Fruit fly (Drosophila melanogaster) whole organism, embryonic: ENCODE measurements around the gene tHMG1.

Experiments used
- Adf1 ChIP-seq: fragments of 200-800 bp; sonication (Bioruptor generic); IDR thresholded peaks from 2 replicates; pipeline ENCODE4 v1.3.6; 2022; ENCODE audit warnings: missing biosample characterization, missing genetic modification characterization
- Aef1 ChIP-seq: fragments of 200-800 bp; sonication (Bioruptor generic); IDR thresholded peaks from 3 replicates; pipeline ENCODE4 v1.3.6; 2022; ENCODE audit warnings: missing biosample characterization, missing genetic modification characterization
- Antp ChIP-seq: fragments of 200-800 bp; sonication (Bioruptor generic); optimal IDR thresholded peaks from 3 replicates; lab custom pipeline; 2016; ENCODE audit warnings: missing biosample characterization, missing genetic modification characterization
- B-H2 ChIP-seq: fragments of 200-800 bp; sonication (Bioruptor generic); optimal IDR thresholded peaks from 2 replicates; lab custom pipeline; 2018; ENCODE audit warnings: missing biosample characterization, mild to moderate bottlenecking, missing genetic modification characterization
- Blimp-1 ChIP-seq: fragments of 200-800 bp; sonication (Bioruptor generic); optimal IDR thresholded peaks from 3 replicates; lab custom pipeline; 2018; ENCODE audit warnings: missing biosample characterization, missing genetic modification characterization, mild to moderate bottlenecking, moderate library complexity, missing genetic modification reagents
- BtbVII ChIP-seq: fragments of 200-800 bp; sonication (Bioruptor generic); optimal IDR thresholded peaks from 3 replicates; lab custom pipeline; 2017; ENCODE audit warnings: missing biosample characterization, mild to moderate bottlenecking, missing genetic modification characterization
- CG10274 ChIP-seq: fragments of 200-800 bp; sonication (Bioruptor generic); optimal IDR thresholded peaks from 3 replicates; lab custom pipeline; 2017; ENCODE audit warnings: missing biosample characterization, mild to moderate bottlenecking, missing genetic modification characterization
- CG12071 ChIP-seq: fragments of 200-800 bp; sonication (Bioruptor generic); optimal IDR thresholded peaks from 3 replicates; lab custom pipeline; 2018; ENCODE audit warnings: missing biosample characterization, mild to moderate bottlenecking, missing genetic modification characterization
- CG15073 ChIP-seq: fragments of 200-800 bp; sonication (Bioruptor generic); optimal IDR thresholded peaks from 2 replicates; lab custom pipeline; 2016; ENCODE audit warnings: missing biosample characterization, missing genetic modification characterization
- CG15514 ChIP-seq: fragments of 200-800 bp; sonication (Bioruptor generic); optimal IDR thresholded peaks from 3 replicates; lab custom pipeline; 2017; ENCODE audit warnings: missing biosample characterization, missing genetic modification characterization, mild to moderate bottlenecking, moderate library complexity, missing genetic modification reagents
- CG17612 ChIP-seq: fragments of 200-800 bp; sonication (Bioruptor generic); IDR thresholded peaks from 2 replicates; pipeline ENCODE4 v1.3.6; 2022; ENCODE audit warnings: missing biosample characterization, missing genetic modification characterization
- CG18599 ChIP-seq: fragments of 200-800 bp; sonication (Bioruptor generic); optimal IDR thresholded peaks from 3 replicates; lab custom pipeline; 2017; ENCODE audit warnings: missing biosample characterization, missing genetic modification characterization, mild to moderate bottlenecking, moderate library complexity, missing genetic modification reagents
- CG2120 ChIP-seq: fragments of 200-800 bp; sonication (Bioruptor generic); optimal IDR thresholded peaks from 3 replicates; lab custom pipeline; 2016; ENCODE audit warnings: missing biosample characterization, missing genetic modification characterization
- CG2202 ChIP-seq: fragments of 200-800 bp; sonication (Bioruptor generic); optimal IDR thresholded peaks from 2 replicates; lab custom pipeline; 2018; ENCODE audit warnings: missing biosample characterization, mild to moderate bottlenecking, missing genetic modification characterization
- CG2678 ChIP-seq: fragments of 200-800 bp; sonication (Bioruptor generic); optimal IDR thresholded peaks from 3 replicates; lab custom pipeline; 2019; ENCODE audit warnings: missing biosample characterization, mild to moderate bottlenecking, missing genetic modification characterization, moderate library complexity
- CG32767 ChIP-seq: fragments of 200-800 bp; sonication (Bioruptor generic); IDR thresholded peaks from 2 replicates; pipeline ENCODE4 v1.3.6; 2022; ENCODE audit warnings: missing biosample characterization, missing genetic modification characterization
- CG3281 ChIP-seq: fragments of 200-800 bp; sonication (Bioruptor generic); optimal IDR thresholded peaks from 3 replicates; lab custom pipeline; 2017; ENCODE audit warnings: missing biosample characterization, mild to moderate bottlenecking, missing genetic modification characterization
- CG42726 ChIP-seq: fragments of 200-800 bp; sonication (Bioruptor generic); IDR thresholded peaks from 2 replicates; pipeline ENCODE4 v1.3.6; 2022; ENCODE audit warnings: missing biosample characterization, missing genetic modification characterization; ENCODE audit not compliant: partially characterized antibody
- CG6683 ChIP-seq: fragments of 200-800 bp; sonication (Bioruptor generic); optimal IDR thresholded peaks from 2 replicates; lab custom pipeline; 2017; ENCODE audit warnings: missing biosample characterization, mild to moderate bottlenecking, missing genetic modification characterization, missing genetic modification reagents
- CG6765 ChIP-seq: fragments of 200-800 bp; sonication (Bioruptor generic); optimal IDR thresholded peaks from 3 replicates; lab custom pipeline; 2017; ENCODE audit warnings: missing biosample characterization, mild to moderate bottlenecking, missing genetic modification characterization
- CG7839 ChIP-seq: fragments of 200-800 bp; sonication (Bioruptor generic); optimal IDR thresholded peaks from 3 replicates; lab custom pipeline; 2018; ENCODE audit warnings: missing biosample characterization, mild to moderate bottlenecking, missing genetic modification characterization, moderate library complexity
- CG8290 ChIP-seq, 3 experiments: fragments of 200-800 bp; sonication (Bioruptor generic); optimal IDR thresholded peaks; 2 replicates each; lab custom pipeline; 2016 to 2019; ENCODE audit warnings: missing biosample characterization in 3 of 3, missing genetic modification characterization in 3 of 3, mild to moderate bottlenecking in 2 of 3, moderate library complexity in 1 of 3
- CG9727 ChIP-seq: fragments of 200-800 bp; sonication (Bioruptor generic); optimal IDR thresholded peaks from 3 replicates; lab custom pipeline; 2017; ENCODE audit warnings: missing biosample characterization, mild to moderate bottlenecking, missing genetic modification characterization
- Dad ChIP-seq: fragments of 200-800 bp; sonication (Bioruptor generic); optimal IDR thresholded peaks from 3 replicates; lab custom pipeline; 2016; ENCODE audit warnings: missing biosample characterization, missing genetic modification characterization
- Dbx ChIP-seq: fragments of 200-800 bp; sonication (Bioruptor generic); IDR thresholded peaks from 3 replicates; pipeline ENCODE4 v1.3.6; 2022; ENCODE audit warnings: missing biosample characterization, missing genetic modification characterization
- Fer1 ChIP-seq: fragments of 200-800 bp; sonication (Bioruptor generic); optimal IDR thresholded peaks from 2 replicates; lab custom pipeline; 2017; ENCODE audit warnings: missing biosample characterization, mild to moderate bottlenecking, missing genetic modification characterization
- Hand ChIP-seq: fragments of 200-800 bp; sonication (Bioruptor generic); optimal IDR thresholded peaks from 2 replicates; lab custom pipeline; 2017; ENCODE audit warnings: mild to moderate bottlenecking, missing biosample characterization, missing genetic modification reagents, missing genetic modification characterization
- Hmr ChIP-seq: fragments of 200-800 bp; sonication (Bioruptor generic); optimal IDR thresholded peaks from 3 replicates; lab custom pipeline; 2017; ENCODE audit warnings: mild to moderate bottlenecking, missing biosample characterization, missing genetic modification reagents, missing genetic modification characterization
- Mad ChIP-seq: fragments of 200-800 bp; sonication (Bioruptor generic); optimal IDR thresholded peaks from 2 replicates; lab custom pipeline; 2016; ENCODE audit warnings: missing biosample characterization, missing genetic modification characterization
- Med ChIP-seq: fragments of 200-800 bp; sonication (Bioruptor generic); peaks from one replicate; lab custom pipeline; 2016; ENCODE audit warnings: missing biosample characterization, missing genetic modification characterization, mild to moderate bottlenecking, inconsistent platforms, moderate library complexity
- Meics ChIP-seq: fragments of 200-800 bp; sonication (Bioruptor generic); optimal IDR thresholded peaks from 2 replicates; lab custom pipeline; 2017; ENCODE audit warnings: missing biosample characterization, mild to moderate bottlenecking, missing genetic modification characterization
- Oli ChIP-seq: fragments of 200-800 bp; sonication (Bioruptor generic); optimal IDR thresholded peaks from 2 replicates; lab custom pipeline; 2018; ENCODE audit warnings: missing biosample characterization, mild to moderate bottlenecking, missing genetic modification characterization, moderate library complexity
- Rfx ChIP-seq: fragments of 200-800 bp; sonication (Bioruptor generic); IDR thresholded peaks from 2 replicates; pipeline ENCODE4 v1.3.6; 2022; ENCODE audit warnings: missing biosample characterization, missing genetic modification characterization
- Rx ChIP-seq: fragments of 200-800 bp; sonication (Bioruptor generic); IDR thresholded peaks from 2 replicates; pipeline ENCODE4 v1.3.6; 2022; ENCODE audit warnings: missing biosample characterization, missing genetic modification characterization
- Sox100B ChIP-seq: fragments of 200-800 bp; sonication (Bioruptor generic); optimal IDR thresholded peaks from 3 replicates; lab custom pipeline; 2018; ENCODE audit warnings: missing biosample characterization, mild to moderate bottlenecking, missing genetic modification characterization
- ash1 ChIP-seq: fragments of 200-800 bp; sonication (Bioruptor generic); optimal IDR thresholded peaks from 2 replicates; lab custom pipeline; 2018; ENCODE audit warnings: missing biosample characterization, mild to moderate bottlenecking, missing genetic modification characterization
- gfzf ChIP-seq: fragments of 200-800 bp; sonication (Bioruptor generic); optimal IDR thresholded peaks from 2 replicates; lab custom pipeline; 2016; ENCODE audit warnings: missing biosample characterization, mild to moderate bottlenecking, missing genetic modification characterization, moderate library complexity
- hkb ChIP-seq, 2 experiments: fragments of 200-800 bp in 1 of 2; fragments of >200 bp in 1 of 2; sonication (Bioruptor generic) in 1 of 2; IDR thresholded peaks in 1 of 2; optimal IDR thresholded peaks in 1 of 2; 2 replicates each; pipeline versions ENCODE4 v1.3.6 to Lab custom; 2017 to 2022; ENCODE audit warnings: missing biosample characterization in 1 of 2, missing genetic modification characterization in 1 of 2
- ind ChIP-seq: fragments of 200-800 bp; sonication (Bioruptor generic); optimal IDR thresholded peaks from 3 replicates; lab custom pipeline; 2016; ENCODE audit warnings: missing biosample characterization, missing genetic modification characterization
- jigr1 ChIP-seq: fragments of 200-800 bp; sonication (Bioruptor generic); IDR thresholded peaks from 3 replicates; pipeline ENCODE4 v1.3.6; 2022; ENCODE audit warnings: missing biosample characterization, missing genetic modification characterization
- ken ChIP-seq: fragments of 200-800 bp; sonication (Bioruptor generic); IDR thresholded peaks from 3 replicates; pipeline ENCODE4 v1.3.6; 2022; ENCODE audit warnings: missing biosample characterization, missing genetic modification characterization
- lab ChIP-seq: fragments of 200-800 bp; sonication (Bioruptor generic); optimal IDR thresholded peaks from 3 replicates; lab custom pipeline; 2017; ENCODE audit warnings: missing biosample characterization, missing genetic modification characterization, mild to moderate bottlenecking, moderate library complexity, missing genetic modification reagents
- row ChIP-seq: fragments of 200-800 bp; sonication (Bioruptor generic); IDR thresholded peaks from 3 replicates; pipeline ENCODE4 v1.3.6; 2022; ENCODE audit warnings: missing biosample characterization, missing genetic modification characterization
- sens ChIP-seq: fragments of 200-800 bp; sonication (Bioruptor generic); peaks from one replicate; lab custom pipeline; 2016; ENCODE audit warnings: missing biosample characterization, missing genetic modification characterization
- sisA ChIP-seq: fragments of 200-800 bp; sonication (Bioruptor generic); IDR thresholded peaks from 2 replicates; pipeline ENCODE4 v1.3.6; 2022; ENCODE audit warnings: missing biosample characterization, missing genetic modification characterization
- slp2 ChIP-seq: fragments of 200-800 bp; sonication (Bioruptor generic); optimal IDR thresholded peaks from 2 replicates; lab custom pipeline; 2016; ENCODE audit warnings: missing biosample characterization, missing genetic modification characterization
- sug ChIP-seq: fragments of 200-800 bp; optimal IDR thresholded peaks from 2 replicates; lab custom pipeline; 2019; ENCODE audit warnings: missing biosample characterization, mild to moderate bottlenecking, missing genetic modification characterization, moderate library complexity
- vvl ChIP-seq: fragments of 200-800 bp; sonication (Bioruptor generic); IDR thresholded peaks from 2 replicates; pipeline ENCODE4 v1.3.6; 2022; ENCODE audit warnings: missing biosample characterization, missing genetic modification characterization

The tHMG1 gene

DNA sequence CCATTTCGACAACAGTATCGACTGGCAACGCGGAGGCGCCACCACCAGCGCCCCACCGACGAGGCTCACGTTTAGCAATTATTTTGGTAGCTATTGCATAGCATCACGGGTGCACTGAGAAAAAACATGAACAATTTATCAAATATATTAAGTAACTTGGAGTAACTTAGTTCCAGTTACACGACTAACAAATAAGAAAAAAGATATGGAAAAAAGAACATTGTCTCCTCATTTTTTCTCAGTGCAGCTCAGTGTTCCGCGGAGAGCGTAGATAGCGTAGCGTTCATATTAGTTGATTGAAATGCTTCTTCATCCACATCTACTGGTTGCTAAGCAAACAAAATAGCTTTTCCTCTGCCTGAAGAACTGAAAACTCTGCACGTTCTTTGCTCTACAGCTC lies 23.8 kb downstream of the tHMG1 start (continued):
- TF ChIP-seq CG17612 (0 out of 2 replicates have a peak, but pooled peaks have one; percentile 12), CG6683 (GFP tag; lab: Kevin White, UChicago) (no peak), CG2678 (peak; percentile 2), Antp (GFP tag; lab: Kevin White, UChicago) (no peak), CG9727 (GFP tag; lab: Kevin White, UChicago) (peak; percentile 16), Hand (GFP tag; lab: Kevin White, UChicago) (no peak), Blimp-1 (GFP tag; lab: Kevin White, UChicago) (peak; percentile 10), sens (GFP tag; lab: Kevin White, UChicago) (peak; percentile 75), CG15073 (GFP tag; lab: Kevin White, UChicago) (no peak), Dbx (GFP tag; lab: Robert Waterston, UW) (0 out of 3 replicates have a peak, but pooled peaks have one; percentile 11), sisA (GFP tag; lab: Robert Waterston, UW) (peak; percentile 35), B-H2 (GFP tag; lab: Kevin White, UChicago) (no peak), CG32767 (GFP tag; lab: Robert Waterston, UW) (no peak), CG2120 (GFP tag; lab: Kevin White, UChicago) (peak; percentile 33), CG18599 (peak; percentile 35), CG10274 (GFP tag; lab: Kevin White, UChicago) (no peak), Hmr (no peak), gfzf (no peak), CG7839 (tag; lab: Kevin White, UChicago) (peak; percentile 15), lab (GFP tag; lab: Kevin White, UChicago) (peak; percentile 22), Oli (tag; lab: Kevin White, UChicago) (peak; percentile 10), Sox100B (GFP tag; lab: Kevin White, UChicago) (no peak), CG42726 (GFP tag; lab: Robert Waterston, UW) (no peak), Med (GFP tag; lab: Kevin White, UChicago) (peak; percentile 78), hkb (optimal IDR thresholded peaks at IDR 0.05; lab: Kevin White, UChicago) (no peak), hkb (GFP tag; IDR thresholded peaks at IDR 0.05; lab: Robert Waterston, UW) (0 out of 2 replicates have a peak, but pooled peaks have one; percentile 17), row (peak; percentile 29; the same call in 1 of the 3 replicates), Aef1 (GFP tag; lab: Robert Waterston, UW) (0 out of 3 replicates have a peak, but pooled peaks have one; percentile 11), ind (GFP tag; lab: Kevin White, UChicago) (peak; percentile 3), ken (GFP tag; lab: Robert Waterston, UW) (no peak), Mad (GFP tag; lab: Kevin White, UChicago) (no peak), slp2 (GFP tag; lab: Kevin White, UChicago) (no peak)

DNA sequence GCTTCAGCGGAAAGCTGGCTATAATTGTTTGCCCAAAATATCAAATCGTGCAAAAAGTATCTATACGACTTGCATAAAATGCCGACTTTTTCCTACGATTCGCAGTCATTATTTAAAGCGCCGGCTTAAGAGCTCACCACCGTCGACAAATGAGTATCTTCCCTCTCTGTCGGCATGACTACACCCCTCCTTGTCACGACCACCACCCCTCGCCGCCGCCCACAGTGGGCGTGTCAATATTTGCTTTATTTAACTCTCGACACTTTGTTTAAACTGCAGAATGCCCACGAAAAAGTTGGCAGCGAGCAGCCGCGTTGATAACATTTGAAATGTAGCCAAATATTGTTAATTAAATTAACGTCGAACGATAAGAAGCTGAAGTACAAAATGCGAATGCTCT lies 26.7 kb downstream of the tHMG1 start:
- no peak for TF ChIP-seq Dad (GFP tag; lab: Kevin White, UChicago)
- TF ChIP-seq Adf1 (GFP tag; lab: Robert Waterston, UW) = 0 out of 2 replicates have a peak, but pooled peaks have one; percentile 17
- TF ChIP-seq lab (GFP tag; lab: Kevin White, UChicago) = peak; percentile 80
- TF ChIP-seq ash1 (GFP tag; lab: Kevin White, UChicago) = peak; percentile 37
- peak; percentile 19 for TF ChIP-seq Hmr
- TF ChIP-seq jigr1 = no peak
- TF ChIP-seq CG2202 (tag; lab: Kevin White, UChicago) = no peak
- TF ChIP-seq Meics = peak; percentile 8
- TF ChIP-seq CG18599 = peak; percentile 64
- peak; percentile 12 for TF ChIP-seq CG2120 (GFP tag; lab: Kevin White, UChicago)
- TF ChIP-seq Med (GFP tag; lab: Kevin White, UChicago) = peak; percentile 78
- peak; percentile 27 for TF ChIP-seq CG15514 (GFP tag; lab: Kevin White, UChicago)
- TF ChIP-seq CG12071 (GFP tag; lab: Kevin White, UChicago) = peak; percentile 17
- no peak for TF ChIP-seq vvl (GFP tag; lab: Robert Waterston, UW)
- TF ChIP-seq Rfx = peak; percentile 28; the same call in 1 of the 2 replicates
- peak; percentile 46 for TF ChIP-seq CG6765 (GFP tag; lab: Kevin White, UChicago)
- 0 out of 2 replicates have a peak, but pooled peaks have one; percentile 22 for TF ChIP-seq Rx (GFP tag; lab: Robert Waterston, UW)
- peak; percentile 39 for TF ChIP-seq Fer1 (GFP tag; lab: Kevin White, UChicago)
- TF ChIP-seq CG8290 (GFP tag; optimal IDR thresholded peaks at IDR 0.05; lab: Kevin White, UChicago) = no peak
- TF ChIP-seq CG8290 (tag; optimal IDR thresholded peaks at IDR 0.05; lab: Kevin White, UChicago) = peak in 1 of 2 experiments; percentile 62
- TF ChIP-seq BtbVII (GFP tag; lab: Kevin White, UChicago) = peak; percentile 16
- TF ChIP-seq sug (tag; lab: Kevin White, UChicago) = peak; percentile 31
- TF ChIP-seq CG3281 = peak; percentile 8
